Worm (Caenorhabditis elegans): ENCODE measurements around the gene Y47D3A.14.
A peak's percentile ranks its signal among the peaks of the same experiment; 100 is the strongest.

Gene Y47D3A.14

ce11 chrIII:11255072-11255471, 18.4 kb upstream of the Y47D3A.14 start:
- TF ChIP-seq lsy-2 (tag; optimal IDR thresholded peaks at IDR 0.05): no peak
- TF ChIP-seq set-16 (GFP tag; IDR thresholded peaks at IDR 0.05): no peak
- TF ChIP-seq mep-1 (tag; optimal IDR thresholded peaks at IDR 0.05): peak; percentile 27
- no peak for TF ChIP-seq nhr-10 (tag; optimal IDR thresholded peaks at IDR 0.05)
- no peak for TF ChIP-seq spr-1 (tag; optimal IDR thresholded peaks at IDR 0.05)
- TF ChIP-seq hlh-30 (tag; optimal IDR thresholded peaks at IDR 0.05; ENCODE audit: insufficient read depth): peak; percentile 58
- peak in 1 of 2 experiments; percentile 21 for TF ChIP-seq unc-62 (GFP tag; optimal IDR thresholded peaks at IDR 0.05 in 1 of 2)
- no peak for TF ChIP-seq unc-62 (tag; optimal IDR thresholded peaks at IDR 0.05)
- TF ChIP-seq egl-43 (GFP tag; IDR thresholded peaks at IDR 0.05): no peak
- TF ChIP-seq dmd-6 (GFP tag; IDR thresholded peaks at IDR 0.05): 0 out of 2 replicates have a peak, but pooled peaks have one; percentile 11
- TF ChIP-seq tra-1 (GFP tag; IDR thresholded peaks at IDR 0.05): no peak
- peak; percentile 17 for TF ChIP-seq aha-1 (tag)
- no peak for TF ChIP-seq ceh-44 (GFP tag; IDR thresholded peaks at IDR 0.05)
- TF ChIP-seq dve-1 (tag; optimal IDR thresholded peaks at IDR 0.05; ENCODE audit: insufficient read depth): peak; percentile 22
- peak; percentile 12 for TF ChIP-seq nhr-28 (tag; optimal IDR thresholded peaks at IDR 0.05)
- peak; percentile 8 for TF ChIP-seq T20F7.1 (GFP tag; optimal IDR thresholded peaks at IDR 0.05)

ce11 chrIII:11251718-11252441, 15.2 kb upstream of the Y47D3A.14 start, which contains the start of gene Y47D3A.32:
TSS of gene Y47D3A.32 (plus strand) at chrIII:11252391.
- TF ChIP-seq ctbp-1 (GFP tag; IDR thresholded peaks at IDR 0.05) (0 out of 2 replicates have a peak, but pooled peaks have one; percentile 26), arid-1 (GFP tag; conservative IDR thresholded peaks at IDR 0.05) (no peak), Y105C5A.15 (GFP tag; IDR thresholded peaks at IDR 0.05) (0 out of 2 replicates have a peak, but pooled peaks have one; percentile 2), set-16 (GFP tag; IDR thresholded peaks at IDR 0.05) (no peak), pha-4 (GFP tag; IDR thresholded peaks at IDR 0.05) (peak; percentile 26; the same call in 1 of the 2 replicates), pha-4 (tag; optimal IDR thresholded peaks at IDR 0.05) (no peak), duxl-1 (tag; optimal IDR thresholded peaks at IDR 0.05; ENCODE audit: poor library complexity) (no peak), madf-9 (GFP tag; conservative IDR thresholded peaks at IDR 0.05) (no peak), lsy-2 (tag; optimal IDR thresholded peaks at IDR 0.05) (no peak), ceh-32 (tag; optimal IDR thresholded peaks at IDR 0.05; ENCODE audit: poor library complexity) (no peak), mes-2 (tag; optimal IDR thresholded peaks at IDR 0.05; ENCODE audit: poor library complexity, severe bottlenecking) (peak; percentile 22), mxl-3 (GFP tag; optimal IDR thresholded peaks at IDR 0.05) (no peak), gei-8 (GFP tag; optimal IDR thresholded peaks at IDR 0.05) (no peak), ceh-62 (tag; optimal IDR thresholded peaks at IDR 0.05) (no peak), aha-1 (tag) (no peak), lim-7 (GFP tag; IDR thresholded peaks at IDR 0.05) (0 out of 2 replicates have a peak, but pooled peaks have one; percentile 56), lin-38 (GFP tag; IDR thresholded peaks at IDR 0.05) (peak; percentile 49), Y48G9A.11 (GFP tag; IDR thresholded peaks at IDR 0.05) (peak; percentile 34; the same call in 1 of the 2 replicates), vab-7 (GFP tag; IDR thresholded peaks at IDR 0.05) (0 out of 2 replicates have a peak, but pooled peaks have one; percentile 25), fkh-10 (GFP tag; optimal IDR thresholded peaks at IDR 0.05) (no peak), nhr-237 (tag; optimal IDR thresholded peaks at IDR 0.05) (no peak), lir-3 (tag; optimal IDR thresholded peaks at IDR 0.05) (no peak), unc-39 (tag; optimal IDR thresholded peaks at IDR 0.05) (no peak), mep-1 (tag; optimal IDR thresholded peaks at IDR 0.05) (peak; percentile 33)

DNA sequence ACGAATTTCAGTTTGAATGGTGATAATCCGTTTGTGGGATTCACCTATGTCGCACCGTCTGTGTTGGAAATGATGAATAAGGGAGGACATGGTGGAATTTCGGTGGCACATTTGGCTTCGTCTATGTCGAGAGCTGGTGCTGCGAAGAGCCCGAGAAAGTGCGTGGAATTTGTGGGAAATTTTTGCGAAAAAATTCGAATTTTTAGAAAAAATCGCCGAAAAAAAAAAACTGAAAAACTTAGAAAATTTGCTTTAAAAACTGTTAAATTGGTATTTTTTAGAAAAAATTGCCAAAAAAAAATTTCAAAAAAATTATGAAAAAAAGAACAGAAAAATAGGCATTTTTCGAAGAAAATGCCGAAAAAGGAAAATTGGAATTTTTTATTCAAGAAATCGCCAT, 12.2 kb upstream of the Y47D3A.14 start:
- TF ChIP-seq unc-62 (GFP tag; optimal IDR thresholded peaks at IDR 0.05 in 1 of 2) (peak in 1 of 2 experiments; percentile 76), unc-62 (tag; optimal IDR thresholded peaks at IDR 0.05) (no peak), aha-1 (tag) (peak; percentile 66), dmd-6 (GFP tag; IDR thresholded peaks at IDR 0.05) (no peak)
